Fruit fly (Drosophila melanogaster) whole organism, adult: Measurements from ENCODE around the gene CG4022.

Experiments used
- CG11617 ChIP-seq: fragments of 200-800 bp; sonication (Bioruptor generic); optimal IDR thresholded peaks from 2 replicates; lab custom pipeline; 2017; ENCODE audit warnings: mild to moderate bottlenecking, missing biosample characterization, missing genetic modification reagents, missing genetic modification characterization
- CG12768 ChIP-seq: fragments of 200-800 bp; sonication (Bioruptor generic); optimal IDR thresholded peaks from 2 replicates; lab custom pipeline; 2017; ENCODE audit warnings: missing biosample characterization, missing genetic modification characterization, mild to moderate bottlenecking, moderate library complexity, missing genetic modification reagents
- CG14711 ChIP-seq: fragments of 200-800 bp; sonication (Bioruptor generic); optimal IDR thresholded peaks from 2 replicates; lab custom pipeline; 2018; ENCODE audit warnings: missing biosample characterization, mild to moderate bottlenecking, missing genetic modification characterization, moderate library complexity
- CG1620 ChIP-seq: fragments of 200-800 bp; sonication (Bioruptor generic); optimal IDR thresholded peaks from 2 replicates; lab custom pipeline; 2016; ENCODE audit warnings: missing biosample characterization, missing genetic modification characterization
- CG33017 ChIP-seq: fragments of 200-800 bp; sonication (Bioruptor generic); optimal IDR thresholded peaks from 2 replicates; lab custom pipeline; 2018; ENCODE audit warnings: missing biosample characterization, mild to moderate bottlenecking, missing genetic modification characterization, moderate library complexity
- CG5204 ChIP-seq: fragments of 200-800 bp; sonication (Bioruptor generic); optimal IDR thresholded peaks from 2 replicates; lab custom pipeline; 2016; ENCODE audit warnings: missing biosample characterization, missing genetic modification characterization
- CG7045 ChIP-seq: fragments of 200-800 bp; sonication (Bioruptor generic); optimal IDR thresholded peaks from 2 replicates; lab custom pipeline; 2017; ENCODE audit warnings: missing biosample characterization, mild to moderate bottlenecking, missing genetic modification characterization
- CG7101 ChIP-seq: fragments of 200-800 bp; sonication (Bioruptor generic); optimal IDR thresholded peaks from 2 replicates; lab custom pipeline; 2018; ENCODE audit warnings: missing biosample characterization, mild to moderate bottlenecking, missing genetic modification characterization, moderate library complexity
- Clk ChIP-seq: fragments of 200-800 bp; sonication (Bioruptor generic); optimal IDR thresholded peaks from 2 replicates; lab custom pipeline; 2017; ENCODE audit warnings: missing biosample characterization, missing genetic modification characterization
- Crg-1 ChIP-seq: fragments of 200-800 bp; sonication (Bioruptor generic); optimal IDR thresholded peaks from 2 replicates; lab custom pipeline; 2016; ENCODE audit warnings: missing biosample characterization, missing genetic modification characterization
- Hr96 ChIP-seq: fragments of 200-800 bp; sonication (Bioruptor generic); optimal IDR thresholded peaks from 2 replicates; lab custom pipeline; 2016; ENCODE audit warnings: missing biosample characterization, missing genetic modification characterization
- Mnt ChIP-seq: fragments of 200-800 bp; sonication (Bioruptor generic); optimal IDR thresholded peaks from 2 replicates; lab custom pipeline; 2016; ENCODE audit warnings: missing biosample characterization, mild to moderate bottlenecking, missing genetic modification characterization
- bab1 ChIP-seq: fragments of 200-800 bp; sonication (Bioruptor generic); optimal IDR thresholded peaks from 3 replicates; lab custom pipeline; 2019; ENCODE audit warnings: missing biosample characterization, mild to moderate bottlenecking, missing genetic modification characterization, moderate library complexity
- cic ChIP-seq: fragments of 200-800 bp; sonication (Bioruptor generic); optimal IDR thresholded peaks from 2 replicates; lab custom pipeline; 2017; ENCODE audit warnings: missing biosample characterization, mild to moderate bottlenecking, missing genetic modification characterization, moderate library complexity
- cnc ChIP-seq, 2 experiments: fragments of >200 bp; optimal IDR thresholded peaks; 2 replicates each; lab custom pipeline; 2017
- kay ChIP-seq: fragments of 200-800 bp; sonication (Bioruptor generic); peaks from one replicate; lab custom pipeline; 2016; ENCODE audit warnings: missing biosample characterization, missing genetic modification characterization, borderline replicate concordance
- ovo ChIP-seq: fragments of 200-800 bp; sonication (Bioruptor generic); optimal IDR thresholded peaks from 2 replicates; lab custom pipeline; 2016; ENCODE audit warnings: missing biosample characterization, missing genetic modification characterization
- pad ChIP-seq: fragments of 200-800 bp; sonication (Bioruptor generic); optimal IDR thresholded peaks from 3 replicates; lab custom pipeline; 2017; ENCODE audit warnings: missing biosample characterization, missing genetic modification characterization, mild to moderate bottlenecking, moderate library complexity, missing genetic modification reagents
- tj ChIP-seq: fragments of 200-800 bp; sonication (Bioruptor generic); optimal IDR thresholded peaks from 3 replicates; lab custom pipeline; 2017; ENCODE audit warnings: missing biosample characterization, mild to moderate bottlenecking, missing genetic modification characterization, moderate library complexity
- toe ChIP-seq: fragments of 200-800 bp; sonication (Bioruptor generic); optimal IDR thresholded peaks from 2 replicates; lab custom pipeline; 2016; ENCODE audit warnings: missing biosample characterization, missing genetic modification characterization

The CG4022 gene

DNA sequence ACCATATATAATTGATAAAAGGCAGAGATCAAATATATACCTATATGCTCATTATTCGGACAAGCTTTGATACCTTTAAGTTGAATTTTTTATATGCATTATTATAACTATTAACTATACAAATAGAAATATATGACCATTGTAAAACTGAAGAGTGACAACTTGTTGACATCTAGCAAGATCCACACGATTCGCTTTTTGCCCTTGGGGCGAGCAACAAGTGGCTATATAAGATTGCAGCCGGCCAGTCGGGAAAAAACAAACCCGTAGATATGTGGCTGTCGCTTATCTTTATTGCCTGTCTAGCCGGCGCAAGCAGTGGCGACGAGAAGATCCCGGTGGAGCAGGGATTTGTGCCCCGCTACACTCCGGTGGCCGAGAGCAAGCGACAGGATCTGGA, 48.7 kb downstream of the CG4022 start, which contains the start of gene CG34456:
TSS of gene CG34456 (plus strand) at position 215 of the 400 bp plus-strand sequence.
- TF ChIP-seq Mnt (GFP tag; lab: Kevin White, UChicago): no peak
- no peak for TF ChIP-seq CG1620
- TF ChIP-seq CG12768 (GFP tag; lab: Kevin White, UChicago): peak; percentile 60
- peak; percentile 79 for TF ChIP-seq CG33017 (tag; lab: Kevin White, UChicago)
- no peak for TF ChIP-seq toe (GFP tag; lab: Kevin White, UChicago)
- peak; percentile 88 for TF ChIP-seq cic
- no peak for TF ChIP-seq CG5204 (GFP tag; lab: Kevin White, UChicago)
- TF ChIP-seq CG7045 (GFP tag; lab: Kevin White, UChicago): peak; percentile 55
- no peak for TF ChIP-seq cnc (optimal IDR thresholded peaks at IDR 0.05; lab: Kevin White, UChicago)
- peak; percentile 42 for TF ChIP-seq CG7101 (tag; lab: Kevin White, UChicago)
- peak; percentile 94 for TF ChIP-seq kay (GFP tag; lab: Kevin White, UChicago)
- TF ChIP-seq CG11617: peak; percentile 30

- TF ChIP-seq bab1 (GFP tag; lab: Kevin White, UChicago): peak; percentile 39
- peak; percentile 94 for TF ChIP-seq cic
- peak; percentile 35 for TF ChIP-seq tj
- TF ChIP-seq CG1620: no peak
- TF ChIP-seq CG11617: peak; percentile 51
- peak; percentile 18 for TF ChIP-seq CG12768 (GFP tag; lab: Kevin White, UChicago)
- TF ChIP-seq ovo (GFP tag; lab: Kevin White, UChicago): peak; percentile 21
- peak in 1 of 2 experiments; percentile 3 for TF ChIP-seq cnc (optimal IDR thresholded peaks at IDR 0.05; lab: Kevin White, UChicago)
- peak; percentile 46 for TF ChIP-seq toe (GFP tag; lab: Kevin White, UChicago)
- no peak for TF ChIP-seq Crg-1 (GFP tag; lab: Kevin White, UChicago)
- peak; percentile 23 for TF ChIP-seq CG14711
- TF ChIP-seq Hr96 (GFP tag; lab: Kevin White, UChicago): no peak
- TF ChIP-seq CG7045 (GFP tag; lab: Kevin White, UChicago): peak; percentile 1
- TF ChIP-seq kay (GFP tag; lab: Kevin White, UChicago): no peak
- peak; percentile 69 for TF ChIP-seq CG33017 (tag; lab: Kevin White, UChicago)
- TF ChIP-seq Mnt (GFP tag; lab: Kevin White, UChicago): peak; percentile 41
- TF ChIP-seq pad (GFP tag; lab: Kevin White, UChicago): peak; percentile 50
- TF ChIP-seq Clk (GFP tag; lab: Kevin White, UChicago): no peak
- TF ChIP-seq CG7101 (tag; lab: Kevin White, UChicago): peak; percentile 49
- no peak for TF ChIP-seq CG5204 (GFP tag; lab: Kevin White, UChicago)
These were observed 50.4 kb downstream of the CG4022 start, which contains the start of gene Pdxk for dm6 chr3L:9360217-9360692. Pdxk (plus strand) TSS chr3L:9360316.

DNA sequence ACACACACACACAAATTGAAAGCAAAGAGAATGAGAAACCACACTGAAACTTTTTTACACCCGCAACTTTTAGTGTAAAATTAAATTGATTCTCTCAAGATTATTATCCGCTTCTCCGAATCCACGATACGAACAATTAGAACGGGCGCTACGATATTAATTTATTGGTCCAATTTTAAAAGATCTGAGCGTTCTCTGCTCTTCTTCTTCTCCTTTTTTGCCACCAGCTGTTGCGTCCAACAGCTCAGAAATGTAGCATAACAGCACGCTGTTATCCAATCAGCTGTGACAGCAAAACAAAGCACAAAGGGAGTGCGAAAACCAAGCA, 52.0 kb downstream of the CG4022 start, which contains the start of the genes UGP and Svip:
TSS of gene UGP (minus strand) at position 223 of the 328 bp plus-strand sequence.
TSS of gene Svip (plus strand) at position 287 of the 328 bp plus-strand sequence.
- TF ChIP-seq tj (peak; percentile 30), pad (GFP tag; lab: Kevin White, UChicago) (no peak), cnc (optimal IDR thresholded peaks at IDR 0.05; lab: Kevin White, UChicago) (no peak), CG7101 (tag; lab: Kevin White, UChicago) (peak; percentile 38), CG14711 (peak; percentile 63), CG7045 (GFP tag; lab: Kevin White, UChicago) (peak; percentile 14), Mnt (GFP tag; lab: Kevin White, UChicago) (peak; percentile 49), bab1 (GFP tag; lab: Kevin White, UChicago) (peak; percentile 65), Crg-1 (GFP tag; lab: Kevin White, UChicago) (no peak), CG1620 (no peak), CG11617 (peak; percentile 26), toe (GFP tag; lab: Kevin White, UChicago) (no peak), kay (GFP tag; lab: Kevin White, UChicago) (peak; percentile 76)

DNA sequence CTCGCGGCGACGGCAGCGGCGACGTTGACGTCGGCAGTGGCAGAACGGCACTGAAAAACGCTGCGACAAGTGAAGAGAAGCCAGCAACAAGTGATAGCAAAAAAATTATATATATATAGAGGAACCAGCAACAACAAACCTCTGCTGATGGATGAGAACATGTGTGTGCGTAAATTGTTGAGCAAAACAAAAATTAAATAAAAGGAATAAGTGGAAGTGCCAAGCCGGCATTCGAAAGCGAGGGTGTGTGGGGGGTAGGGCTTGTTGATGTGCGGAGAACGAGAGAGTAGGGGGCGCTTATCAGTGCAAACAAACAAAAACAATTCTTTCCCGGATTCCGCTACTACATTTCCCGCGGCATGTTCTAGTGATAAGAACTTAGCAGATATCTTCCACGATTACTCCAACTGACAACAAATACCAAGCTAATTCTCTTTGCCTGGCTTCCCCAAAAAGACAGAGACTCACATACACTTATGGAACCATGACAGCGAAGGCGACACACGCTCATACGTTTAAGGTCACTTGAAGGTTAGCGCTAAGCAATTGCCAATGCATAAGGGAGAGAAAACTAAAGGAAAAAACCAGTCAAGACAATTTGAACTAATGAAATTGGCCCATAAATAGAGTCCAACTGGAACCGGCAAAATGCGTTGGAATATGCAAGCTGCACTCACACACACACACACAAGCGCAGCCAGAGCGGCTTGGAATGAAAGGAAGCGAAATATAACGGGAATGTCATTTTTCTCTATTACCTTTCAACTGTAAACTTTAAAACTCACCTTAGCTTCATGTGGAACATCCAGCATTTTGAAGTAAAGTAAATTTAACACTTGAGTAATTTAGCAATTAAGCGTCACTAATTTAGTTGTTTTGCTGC, 52.6 kb downstream of the CG4022 start:
- TF ChIP-seq cnc (optimal IDR thresholded peaks at IDR 0.05; lab: Kevin White, UChicago): no peak
- no peak for TF ChIP-seq CG14711
- no peak for TF ChIP-seq Hr96 (GFP tag; lab: Kevin White, UChicago)
- TF ChIP-seq Clk (GFP tag; lab: Kevin White, UChicago): no peak
- TF ChIP-seq CG33017 (tag; lab: Kevin White, UChicago): no peak
- no peak for TF ChIP-seq toe (GFP tag; lab: Kevin White, UChicago)
- TF ChIP-seq CG1620: no peak
- TF ChIP-seq kay (GFP tag; lab: Kevin White, UChicago): no peak
- no peak for TF ChIP-seq CG11617
- TF ChIP-seq bab1 (GFP tag; lab: Kevin White, UChicago): no peak
- TF ChIP-seq cic: peak; percentile 99
- no peak for TF ChIP-seq CG5204 (GFP tag; lab: Kevin White, UChicago)
- TF ChIP-seq ovo (GFP tag; lab: Kevin White, UChicago): peak; percentile 92
- peak; percentile 76 for TF ChIP-seq Mnt (GFP tag; lab: Kevin White, UChicago)
- TF ChIP-seq CG7045 (GFP tag; lab: Kevin White, UChicago): no peak
- peak; percentile 76 for TF ChIP-seq tj
- TF ChIP-seq pad (GFP tag; lab: Kevin White, UChicago): peak; percentile 65
- TF ChIP-seq CG7101 (tag; lab: Kevin White, UChicago): no peak
- no peak for TF ChIP-seq Crg-1 (GFP tag; lab: Kevin White, UChicago)
- TF ChIP-seq CG12768 (GFP tag; lab: Kevin White, UChicago): no peak
